Fruit fly (Drosophila melanogaster): Measurements from ENCODE around the gene CG14322.
A peak's percentile ranks its signal among the peaks of the same experiment; 100 is the strongest.

Gene CG14322

DNA sequence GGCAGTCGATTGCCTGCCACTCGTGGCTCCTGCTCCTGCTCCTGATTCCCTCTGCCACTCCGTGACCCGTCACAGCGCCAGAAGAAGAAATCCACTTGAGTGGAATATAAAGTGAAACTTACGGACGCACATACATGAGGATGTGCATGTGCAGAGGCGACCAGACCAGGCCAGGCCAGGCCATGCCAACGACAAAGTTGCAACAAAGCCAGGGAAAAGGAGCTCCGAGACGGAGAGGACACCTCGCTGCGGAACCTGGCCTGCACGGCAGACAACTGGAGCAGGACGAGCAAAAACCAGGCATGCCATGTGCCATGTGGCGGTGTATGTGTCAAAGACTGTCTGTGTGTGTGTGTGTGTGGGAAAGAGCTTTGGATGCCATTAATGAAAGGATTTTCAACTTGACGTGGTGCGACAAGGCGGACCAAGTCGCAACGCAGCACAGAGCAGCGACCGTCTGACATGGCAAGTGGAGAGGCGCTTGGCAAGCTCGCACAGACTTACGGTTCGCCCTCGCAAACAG lies 62.2 kb downstream of the CG14322 start:
- TF ChIP-seq noc (tag; optimal IDR thresholded peaks at IDR 0.05): no peak

DNA sequence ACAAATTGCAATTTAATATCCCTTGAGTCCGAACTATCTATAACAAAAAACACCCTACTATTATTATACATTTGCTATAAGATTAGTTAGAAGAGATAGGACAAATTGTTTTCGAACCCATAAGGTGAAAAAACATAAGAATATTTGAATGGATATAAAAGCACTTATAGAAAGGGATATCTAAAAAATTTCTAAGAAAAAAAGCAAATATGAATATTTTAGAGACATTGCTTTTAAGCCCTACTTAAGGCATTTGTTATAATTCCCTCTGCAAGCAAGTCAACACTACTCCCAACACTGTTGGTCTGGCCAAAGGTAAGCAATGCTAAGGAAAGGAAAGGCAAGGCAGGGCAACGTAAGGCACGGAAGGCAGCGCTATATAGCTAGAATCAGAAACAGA lies 62.9 kb downstream of the CG14322 start:
- TF ChIP-seq noc (tag; optimal IDR thresholded peaks at IDR 0.05): no peak

DNA sequence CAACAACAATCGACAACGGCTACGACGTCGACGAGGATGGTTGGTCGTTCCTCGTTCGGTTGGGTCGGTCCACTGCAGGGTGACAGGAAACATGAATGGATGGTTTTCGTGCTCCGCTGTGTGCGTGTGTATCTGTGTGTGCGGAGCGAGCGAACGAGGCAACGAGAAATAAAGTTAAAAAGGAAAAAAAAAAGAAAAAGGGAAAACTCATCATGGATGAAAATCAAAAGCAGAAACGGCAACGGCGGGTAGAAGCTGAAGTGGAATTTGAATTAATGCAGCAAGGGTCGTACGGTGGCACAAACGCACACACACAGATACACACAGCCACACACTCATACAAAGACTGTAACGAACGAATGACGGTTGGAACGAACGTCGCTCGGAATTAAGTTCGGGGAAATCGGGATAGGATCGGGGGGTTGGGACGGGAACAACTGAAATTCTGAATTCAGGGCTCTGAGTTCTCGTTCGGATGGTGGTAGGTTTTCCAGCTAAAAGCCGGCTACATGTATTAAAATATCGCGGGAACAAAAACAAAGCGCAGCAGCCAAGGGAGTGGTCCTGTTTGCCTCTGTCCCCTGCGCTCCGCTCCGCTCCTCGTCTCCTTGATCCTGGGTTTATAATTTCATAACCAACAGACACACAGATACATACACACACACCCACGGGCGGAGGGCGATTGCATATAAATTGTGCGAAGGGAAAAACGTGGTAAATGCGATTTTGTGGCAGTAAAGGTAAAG lies 63.6 kb downstream of the CG14322 start:
- TF ChIP-seq noc (tag; optimal IDR thresholded peaks at IDR 0.05): no peak

DNA sequence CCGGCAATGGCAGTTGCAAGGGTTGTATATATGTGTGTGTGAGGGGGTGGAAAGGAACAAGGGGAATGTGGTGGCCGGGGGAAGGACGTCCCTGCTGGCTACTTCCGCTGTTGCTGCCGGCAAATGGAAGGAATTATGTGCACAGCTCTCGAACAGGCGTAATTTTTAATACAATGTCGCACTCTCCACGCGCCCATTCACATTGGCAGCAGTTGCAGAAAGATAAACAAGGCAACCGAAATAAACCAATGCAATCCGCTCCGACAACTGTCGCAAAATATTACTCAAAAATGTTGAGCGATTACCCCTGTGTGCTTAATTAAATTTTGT lies 64.1 kb downstream of the CG14322 start:
- no peak for TF ChIP-seq noc (tag; optimal IDR thresholded peaks at IDR 0.05)

DNA sequence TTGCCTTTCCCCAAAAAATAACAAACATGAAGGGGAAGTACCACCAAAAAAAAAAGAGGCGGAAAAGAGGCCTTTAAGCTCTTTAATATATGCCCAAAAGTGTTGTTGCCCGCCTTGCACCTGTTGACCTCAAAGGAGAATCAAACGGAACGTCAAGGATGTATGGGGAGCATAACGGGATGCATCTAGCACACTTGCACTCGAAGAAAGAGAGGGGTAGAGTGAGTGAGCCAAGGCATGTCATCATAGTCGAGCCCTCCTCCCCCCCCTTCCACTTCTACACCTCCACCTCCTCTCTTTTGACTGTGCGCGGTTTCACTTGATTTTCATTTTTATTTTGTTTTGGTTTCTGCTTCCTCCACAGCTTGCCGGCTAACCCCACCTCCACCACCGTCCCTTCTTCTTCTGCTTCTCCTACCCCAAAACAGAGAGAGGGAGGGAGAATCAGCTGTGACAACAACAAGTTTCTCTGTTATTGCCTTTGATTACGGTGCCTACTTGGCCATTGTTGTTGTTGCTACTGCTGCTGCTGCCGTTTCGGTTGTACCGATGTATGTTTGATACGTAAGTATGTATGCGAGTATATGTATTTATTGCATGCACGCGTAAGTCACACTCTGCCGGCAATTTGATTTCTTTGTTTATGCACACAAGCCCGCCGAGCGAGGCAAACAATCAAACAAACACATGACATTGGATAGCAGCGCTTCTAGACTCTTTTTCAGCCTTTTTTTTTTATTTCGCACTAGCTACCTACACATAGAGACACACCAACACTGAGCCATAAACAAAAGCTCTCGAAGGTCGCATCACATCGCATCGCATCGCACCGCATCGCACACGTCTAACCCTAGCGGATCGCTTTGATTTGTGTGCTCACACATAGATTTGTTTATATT lies 65.4 kb downstream of the CG14322 start:
- TF ChIP-seq noc (tag; optimal IDR thresholded peaks at IDR 0.05): no peak

DNA sequence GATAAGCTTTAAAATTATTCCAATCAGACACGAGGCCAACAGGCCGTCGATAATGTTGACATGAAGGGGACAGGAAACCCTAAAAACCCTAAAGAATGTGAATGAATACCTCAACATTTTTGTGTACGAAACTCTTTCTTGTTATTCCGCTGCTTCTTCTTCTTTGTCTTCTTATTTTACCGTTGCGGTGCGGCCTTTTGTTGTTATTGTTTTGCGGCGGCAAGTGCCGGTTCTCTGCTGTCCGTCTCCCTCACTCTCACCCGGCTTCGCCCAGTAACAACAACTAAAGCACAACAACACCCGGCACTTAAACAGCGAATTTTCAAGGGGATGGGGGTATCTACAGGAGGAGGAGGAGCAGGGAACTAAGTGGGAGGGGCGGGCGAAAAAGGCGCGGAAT lies 66.9 kb downstream of the CG14322 start:
- peak; percentile 6 for TF ChIP-seq noc (tag; optimal IDR thresholded peaks at IDR 0.05)

DNA sequence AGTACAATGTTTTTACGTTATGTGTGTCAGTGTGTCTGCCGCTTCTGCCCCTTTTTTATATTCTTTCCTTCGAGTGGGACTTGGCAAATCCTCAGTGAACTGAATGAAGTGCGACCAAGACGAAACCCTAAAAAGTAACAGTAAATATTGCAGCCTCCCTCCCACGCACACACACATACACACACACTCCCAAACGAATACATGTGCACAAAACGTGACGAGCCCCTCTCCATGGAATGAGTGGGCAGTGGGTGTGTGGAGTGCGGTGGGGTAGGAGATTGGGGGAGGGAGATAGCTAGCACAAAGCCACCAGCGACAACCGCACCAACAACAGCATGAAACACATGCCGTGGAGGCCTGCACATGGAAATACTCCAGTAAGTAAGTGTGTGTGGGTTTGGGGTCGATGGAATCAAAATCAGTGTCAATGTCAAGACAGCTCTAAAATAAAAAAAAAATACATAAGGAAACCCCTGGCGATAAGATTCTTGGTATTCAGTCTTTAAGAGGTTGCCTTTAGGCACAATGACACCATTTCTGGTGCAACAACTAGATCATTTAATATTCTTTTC lies 67.4 kb downstream of the CG14322 start:
- TF ChIP-seq noc (tag; optimal IDR thresholded peaks at IDR 0.05): no peak

DNA sequence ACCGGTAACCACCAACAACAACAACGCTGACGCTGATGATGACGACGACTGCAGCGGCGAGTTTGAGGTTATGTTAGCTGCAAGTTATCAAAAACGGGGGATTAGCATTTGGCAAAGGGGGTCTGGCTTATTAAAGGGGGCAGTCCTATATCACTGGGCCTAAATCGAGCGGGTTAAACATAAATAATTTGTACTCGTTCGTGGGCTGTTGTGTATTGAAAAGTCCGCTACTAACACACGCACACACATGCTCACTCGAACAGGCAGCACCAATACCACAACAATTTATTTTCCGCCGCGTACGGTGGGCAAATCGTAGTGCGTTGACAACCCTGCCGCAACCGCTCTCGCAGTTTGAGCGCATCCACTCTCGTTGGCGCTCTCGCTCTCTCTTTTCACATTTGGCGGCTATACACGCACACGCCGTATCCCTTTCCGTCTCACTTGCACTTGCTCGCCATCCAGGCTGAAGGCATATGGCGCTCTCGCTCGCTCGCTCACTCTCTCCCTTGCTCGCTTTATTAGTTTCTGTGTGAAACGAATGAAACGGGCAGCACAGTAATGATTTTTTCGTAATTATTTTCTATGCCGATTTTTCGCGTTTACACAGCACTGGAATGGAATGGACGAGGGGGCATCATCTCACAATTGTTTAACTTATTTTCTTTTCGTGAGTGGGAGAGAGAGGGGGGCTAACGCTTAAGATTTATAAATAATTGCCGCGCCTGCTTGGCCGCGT lies 69.5 kb downstream of the CG14322 start:
- no peak for TF ChIP-seq noc (tag; optimal IDR thresholded peaks at IDR 0.05)

DNA sequence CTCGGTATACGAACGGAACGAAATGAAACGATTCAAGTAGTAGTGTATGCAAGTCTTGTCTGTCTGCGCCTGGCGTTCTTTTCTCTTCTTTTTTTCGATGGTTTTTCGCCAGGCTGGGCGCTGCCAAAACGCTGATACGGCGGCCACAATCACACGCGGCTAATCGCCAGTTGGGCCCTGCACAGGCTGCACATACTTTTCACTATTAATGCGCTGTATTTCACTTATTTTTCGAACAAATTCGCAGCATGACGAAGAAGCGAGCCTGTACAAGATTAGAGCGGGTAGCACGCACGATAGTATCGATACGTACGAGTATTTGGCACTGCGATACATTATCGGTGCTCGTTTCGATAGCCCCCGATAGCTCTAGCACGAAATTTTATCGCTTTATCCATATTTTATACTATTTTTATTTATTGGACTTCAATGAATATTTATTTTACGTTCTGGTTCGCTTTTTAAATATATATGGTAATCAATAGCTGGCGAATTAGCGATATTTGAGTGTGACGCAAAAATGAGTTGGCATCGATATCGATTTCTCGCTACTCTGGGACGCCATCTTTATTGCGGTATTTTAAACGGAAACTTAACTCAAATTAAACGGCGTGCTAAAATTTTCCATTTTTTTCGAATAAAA lies 70.7 kb downstream of the CG14322 start, which contains the start of gene osa:
Gene osa (minus strand): TSS at position 300 of the 643 bp plus-strand sequence.
- peak; percentile 24 for TF ChIP-seq noc (tag; optimal IDR thresholded peaks at IDR 0.05)

DNA sequence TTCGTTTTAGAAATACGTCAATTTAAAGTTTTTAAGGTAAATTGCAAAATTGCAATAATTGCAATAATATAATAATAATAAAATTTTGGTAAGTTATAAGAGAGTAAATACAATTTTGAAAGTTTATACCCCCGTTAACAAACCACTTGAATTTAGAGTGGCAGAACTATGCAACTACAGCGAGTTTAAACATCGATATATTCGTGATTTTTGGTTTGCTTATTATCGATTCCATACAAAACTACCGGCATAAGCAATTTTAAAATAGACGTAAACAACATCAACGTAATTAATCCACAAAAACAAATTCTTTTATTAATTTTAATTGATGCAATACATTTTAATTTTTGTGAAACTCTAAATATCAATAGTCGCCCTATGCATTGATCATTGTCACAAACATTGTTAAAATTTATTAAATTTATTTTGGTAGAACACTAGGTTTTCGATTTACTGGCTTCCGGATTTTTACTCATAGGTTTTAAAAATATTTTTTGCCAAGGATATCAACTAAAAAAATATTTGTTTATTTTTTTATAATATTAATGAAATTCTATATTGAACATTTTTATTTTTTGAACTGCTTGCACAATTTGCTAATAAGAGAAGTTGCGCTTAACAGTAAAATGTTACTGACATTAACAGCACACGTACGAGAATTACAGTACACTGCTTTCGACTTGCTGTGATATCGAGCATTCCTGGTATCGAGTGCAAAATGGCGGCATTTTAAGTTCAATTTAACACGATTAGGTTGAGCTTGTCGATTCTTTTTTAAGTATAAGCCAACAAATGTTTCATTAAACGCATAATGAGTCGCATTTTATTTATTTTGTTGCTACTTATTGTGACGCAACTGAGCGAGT lies 71.5 kb downstream of the CG14322 start, which contains the start of gene Pxt:
Gene Pxt (plus strand): TSS at position 695 of the 866 bp plus-strand sequence.
- no peak for TF ChIP-seq noc (tag; optimal IDR thresholded peaks at IDR 0.05)

All from whole organism, larva.